Fruit fly (Drosophila melanogaster) whole organism, embryonic: ENCODE results near the gene CG14269.

Experiments
- BEAF-32 ChIP-seq: fragments of 200-800 bp; sonication (Bioruptor generic); optimal IDR thresholded peaks from 3 replicates; lab custom pipeline; 2017; ENCODE audit warnings: missing biosample characterization, missing genetic modification characterization, mild to moderate bottlenecking, moderate library complexity, missing genetic modification reagents
- Bdp1 ChIP-seq: fragments of 200-800 bp; sonication (Bioruptor generic); optimal IDR thresholded peaks from 3 replicates; lab custom pipeline; 2016; ENCODE audit warnings: missing biosample characterization, missing genetic modification characterization
- Blimp-1 ChIP-seq: fragments of 200-800 bp; sonication (Bioruptor generic); optimal IDR thresholded peaks from 3 replicates; lab custom pipeline; 2018; ENCODE audit warnings: missing biosample characterization, missing genetic modification characterization, mild to moderate bottlenecking, moderate library complexity, missing genetic modification reagents
- CG10654 ChIP-seq: fragments of 200-800 bp; sonication (Bioruptor generic); optimal IDR thresholded peaks from 2 replicates; lab custom pipeline; 2016; ENCODE audit warnings: missing biosample characterization, missing genetic modification characterization
- CG11398 ChIP-seq: fragments of 200-800 bp; sonication (Bioruptor generic); optimal IDR thresholded peaks from 2 replicates; lab custom pipeline; 2016; ENCODE audit warnings: missing biosample characterization, missing genetic modification characterization
- CG11696 ChIP-seq: fragments of 200-800 bp; sonication (Bioruptor generic); IDR thresholded peaks from 2 replicates; pipeline ENCODE4 v1.3.6; 2022; ENCODE audit warnings: missing biosample characterization, missing genetic modification characterization
- CG1233 ChIP-seq: fragments of 200-800 bp; sonication (Bioruptor generic); optimal IDR thresholded peaks from 4 replicates; lab custom pipeline; 2018; ENCODE audit warnings: missing biosample characterization, mild to moderate bottlenecking, missing genetic modification characterization
- CG13123 ChIP-seq: fragments of 200-800 bp; sonication (Bioruptor generic); optimal IDR thresholded peaks from 2 replicates; lab custom pipeline; 2016; ENCODE audit warnings: missing biosample characterization, missing genetic modification characterization
- CG16815 ChIP-seq: fragments of 200-800 bp; sonication (Bioruptor generic); optimal IDR thresholded peaks from 3 replicates; lab custom pipeline; 2017; ENCODE audit warnings: missing biosample characterization, mild to moderate bottlenecking, missing genetic modification characterization
- CG17186 ChIP-seq: fragments of 200-800 bp; sonication (Bioruptor generic); optimal IDR thresholded peaks from 3 replicates; lab custom pipeline; 2017; ENCODE audit warnings: missing biosample characterization, missing genetic modification reagents, missing genetic modification characterization
- CG17612 ChIP-seq: fragments of 200-800 bp; sonication (Bioruptor generic); IDR thresholded peaks from 2 replicates; pipeline ENCODE4 v1.3.6; 2022; ENCODE audit warnings: missing biosample characterization, missing genetic modification characterization
- CG2889 ChIP-seq: fragments of 200-800 bp; sonication (Bioruptor generic); IDR thresholded peaks from 3 replicates; pipeline ENCODE4 v1.3.6; 2022; ENCODE audit warnings: missing biosample characterization, missing genetic modification characterization
- CG31224 ChIP-seq: fragments of 200-800 bp; sonication (Bioruptor generic); IDR thresholded peaks from 2 replicates; pipeline ENCODE4 v1.3.6; 2022; ENCODE audit warnings: missing biosample characterization, missing genetic modification characterization
- CG32767 ChIP-seq: fragments of 200-800 bp; sonication (Bioruptor generic); IDR thresholded peaks from 2 replicates; pipeline ENCODE4 v1.3.6; 2022; ENCODE audit warnings: missing biosample characterization, missing genetic modification characterization
- CG3847 ChIP-seq: fragments of 200-800 bp; sonication (Bioruptor generic); IDR thresholded peaks from 2 replicates; pipeline ENCODE4 v1.3.6; 2022; ENCODE audit warnings: missing biosample characterization, missing genetic modification characterization
- CG42726 ChIP-seq: fragments of 200-800 bp; sonication (Bioruptor generic); IDR thresholded peaks from 2 replicates; pipeline ENCODE4 v1.3.6; 2022; ENCODE audit warnings: missing biosample characterization, missing genetic modification characterization; ENCODE audit not compliant: partially characterized antibody
- CG4360 ChIP-seq: fragments of 200-800 bp; sonication (Bioruptor generic); IDR thresholded peaks from 2 replicates; pipeline ENCODE4 v1.3.6; 2022; ENCODE audit warnings: missing biosample characterization, missing genetic modification characterization
- CG6254 ChIP-seq: fragments of 200-800 bp; sonication (Bioruptor generic); optimal IDR thresholded peaks from 3 replicates; lab custom pipeline; 2017; ENCODE audit warnings: mild to moderate bottlenecking, missing biosample characterization, missing genetic modification reagents, missing genetic modification characterization
- CG6654 ChIP-seq: fragments of 200-800 bp; sonication (Bioruptor generic); optimal IDR thresholded peaks from 2 replicates; lab custom pipeline; 2017; ENCODE audit warnings: missing biosample characterization, mild to moderate bottlenecking, missing genetic modification characterization
- CG7271 ChIP-seq: fragments of 200-800 bp; sonication (Bioruptor generic); optimal IDR thresholded peaks from 2 replicates; lab custom pipeline; 2018; ENCODE audit warnings: missing biosample characterization, mild to moderate bottlenecking, missing genetic modification characterization, moderate library complexity
- CG7786 ChIP-seq: fragments of 200-800 bp; sonication (Bioruptor generic); optimal IDR thresholded peaks from 2 replicates; lab custom pipeline; 2016; ENCODE audit warnings: missing biosample characterization, missing genetic modification characterization
- CG7839 ChIP-seq: fragments of 200-800 bp; sonication (Bioruptor generic); optimal IDR thresholded peaks from 3 replicates; lab custom pipeline; 2018; ENCODE audit warnings: missing biosample characterization, mild to moderate bottlenecking, missing genetic modification characterization, moderate library complexity
- CG8478 ChIP-seq: fragments of >200 bp; optimal IDR thresholded peaks from 2 replicates; lab custom pipeline; 2018
- CG9797 ChIP-seq: fragments of 200-800 bp; sonication (Bioruptor generic); optimal IDR thresholded peaks from 3 replicates; lab custom pipeline; 2018; ENCODE audit warnings: missing biosample characterization, mild to moderate bottlenecking, missing genetic modification characterization
- CG9932 ChIP-seq: fragments of 200-800 bp; sonication (Bioruptor generic); IDR thresholded peaks from 2 replicates; pipeline ENCODE4 v1.3.6; 2022; ENCODE audit warnings: missing biosample characterization, missing genetic modification characterization
- CTCF ChIP-seq: fragments of 200-800 bp; sonication (Bioruptor generic); optimal IDR thresholded peaks from 2 replicates; lab custom pipeline; 2017; ENCODE audit warnings: missing biosample characterization, mild to moderate bottlenecking, missing genetic modification characterization, moderate library complexity
- CkIIα-i1 ChIP-seq: fragments of 200-800 bp; sonication (Bioruptor generic); IDR thresholded peaks from 2 replicates; pipeline ENCODE4 v1.3.6; 2022; ENCODE audit warnings: missing biosample characterization, missing genetic modification characterization
- CoRest ChIP-seq: fragments of 200-800 bp; sonication (Bioruptor generic); optimal IDR thresholded peaks from 3 replicates; lab custom pipeline; 2018; ENCODE audit warnings: missing biosample characterization, mild to moderate bottlenecking, missing genetic modification characterization, moderate library complexity
- D19B ChIP-seq: fragments of 200-800 bp; sonication (Bioruptor generic); optimal IDR thresholded peaks from 2 replicates; lab custom pipeline; 2017; ENCODE audit warnings: missing biosample characterization, mild to moderate bottlenecking, missing genetic modification characterization
- Dip2 ChIP-seq: fragments of 200-800 bp; sonication (Bioruptor generic); IDR thresholded peaks from 2 replicates; pipeline ENCODE4 v1.3.6; 2022; ENCODE audit warnings: missing biosample characterization, missing genetic modification characterization
- Doc2 ChIP-seq: fragments of 200-800 bp; sonication (Bioruptor generic); IDR thresholded peaks from 2 replicates; pipeline ENCODE4 v1.3.6; 2022; ENCODE audit warnings: missing biosample characterization, missing genetic modification characterization
- Dref ChIP-seq: fragments of 200-800 bp; sonication (Bioruptor generic); IDR thresholded peaks from 2 replicates; pipeline ENCODE4 v1.3.6; 2022; ENCODE audit warnings: missing biosample characterization, missing genetic modification characterization
- E2f2 ChIP-seq: fragments of 200-800 bp; sonication (Bioruptor generic); IDR thresholded peaks from 2 replicates; pipeline ENCODE4 v1.3.6; 2022; ENCODE audit warnings: missing biosample characterization, missing genetic modification characterization
- Gug ChIP-seq: fragments of 200-800 bp; sonication (Bioruptor generic); IDR thresholded peaks from 4 replicates; pipeline ENCODE4 v1.3.6; 2022; ENCODE audit warnings: missing biosample characterization, missing genetic modification characterization
- Hey ChIP-seq: fragments of 200-800 bp; sonication (Bioruptor generic); optimal IDR thresholded peaks from 3 replicates; lab custom pipeline; 2018; ENCODE audit warnings: missing biosample characterization, mild to moderate bottlenecking, missing genetic modification characterization
- Hr39 ChIP-seq: fragments of >200 bp; optimal IDR thresholded peaks from 2 replicates; lab custom pipeline; 2017
- NFAT ChIP-seq: fragments of 200-800 bp; sonication (Bioruptor generic); IDR thresholded peaks from 2 replicates; pipeline ENCODE4 v1.3.6; 2022; ENCODE audit warnings: missing biosample characterization, missing genetic modification characterization
- Rfx ChIP-seq: fragments of 200-800 bp; sonication (Bioruptor generic); IDR thresholded peaks from 2 replicates; pipeline ENCODE4 v1.3.6; 2022; ENCODE audit warnings: missing biosample characterization, missing genetic modification characterization
- Vsx1 ChIP-seq: fragments of 200-800 bp; sonication (Bioruptor generic); optimal IDR thresholded peaks from 2 replicates; lab custom pipeline; 2017; ENCODE audit warnings: missing biosample characterization, mild to moderate bottlenecking, missing genetic modification characterization, missing genetic modification reagents
- bcd ChIP-seq: fragments of 200-800 bp; sonication (Bioruptor generic); optimal IDR thresholded peaks from 2 replicates; lab custom pipeline; 2017; ENCODE audit warnings: missing biosample characterization, mild to moderate bottlenecking, missing genetic modification characterization
- cato ChIP-seq: fragments of 200-800 bp; sonication (Bioruptor generic); optimal IDR thresholded peaks from 2 replicates; lab custom pipeline; 2016; ENCODE audit warnings: missing biosample characterization, missing genetic modification characterization, borderline replicate concordance
- chif ChIP-seq, 2 experiments: fragments of 200-800 bp; sonication (Bioruptor generic); optimal IDR thresholded peaks; 3 replicates each; lab custom pipeline; 2016; ENCODE audit warnings: missing biosample characterization in 2 of 2, missing genetic modification characterization in 2 of 2
- eve ChIP-seq, 2 experiments: fragments of >200 bp; optimal IDR thresholded peaks; 2 replicates each; lab custom pipeline; 2017; ENCODE audit warnings: missing biosample characterization in 2 of 2, missing genetic modification characterization in 2 of 2
- grn ChIP-seq: fragments of 200-800 bp; sonication (Bioruptor generic); optimal IDR thresholded peaks from 3 replicates; lab custom pipeline; 2017; ENCODE audit warnings: missing biosample characterization, missing genetic modification characterization
- gro ChIP-seq: fragments of 200-800 bp; sonication (Bioruptor generic); optimal IDR thresholded peaks from 2 replicates; lab custom pipeline; 2016; ENCODE audit warnings: missing biosample characterization, missing genetic modification characterization
- oc ChIP-seq: fragments of 200-800 bp; sonication (Bioruptor generic); optimal IDR thresholded peaks from 2 replicates; lab custom pipeline; 2018; ENCODE audit warnings: missing biosample characterization, mild to moderate bottlenecking, missing genetic modification characterization, moderate library complexity
- ranshi ChIP-seq: fragments of 200-800 bp; sonication (Bioruptor generic); IDR thresholded peaks from 2 replicates; pipeline ENCODE4 v1.3.6; 2022; ENCODE audit warnings: missing biosample characterization, missing genetic modification characterization
- shn ChIP-seq: fragments of 200-800 bp; sonication (Bioruptor generic); optimal IDR thresholded peaks from 3 replicates; lab custom pipeline; 2016; ENCODE audit warnings: missing biosample characterization, missing genetic modification characterization
- sna ChIP-seq: fragments of 200-800 bp; sonication (Bioruptor generic); IDR thresholded peaks from 2 replicates; pipeline ENCODE4 v1.3.6; 2022; ENCODE audit warnings: missing biosample characterization, missing genetic modification characterization; ENCODE audit not compliant: partially characterized antibody
- tup ChIP-seq: fragments of 200-800 bp; sonication (Bioruptor generic); optimal IDR thresholded peaks from 2 replicates; lab custom pipeline; 2016; ENCODE audit warnings: missing biosample characterization, mild to moderate bottlenecking, missing genetic modification characterization, moderate library complexity
- wdn ChIP-seq: fragments of 200-800 bp; sonication (Bioruptor generic); IDR thresholded peaks from 2 replicates; pipeline ENCODE4 v1.3.6; 2022; ENCODE audit warnings: missing biosample characterization, missing genetic modification characterization
- wek ChIP-seq: fragments of 200-800 bp; sonication (Bioruptor generic); optimal IDR thresholded peaks from 3 replicates; lab custom pipeline; 2018; ENCODE audit warnings: missing biosample characterization, mild to moderate bottlenecking, missing genetic modification characterization, moderate library complexity
- zf30C ChIP-seq: fragments of 200-800 bp; sonication (Bioruptor generic); optimal IDR thresholded peaks from 3 replicates; lab custom pipeline; 2018; ENCODE audit warnings: missing biosample characterization, mild to moderate bottlenecking, missing genetic modification characterization

The CG14269 gene

DNA sequence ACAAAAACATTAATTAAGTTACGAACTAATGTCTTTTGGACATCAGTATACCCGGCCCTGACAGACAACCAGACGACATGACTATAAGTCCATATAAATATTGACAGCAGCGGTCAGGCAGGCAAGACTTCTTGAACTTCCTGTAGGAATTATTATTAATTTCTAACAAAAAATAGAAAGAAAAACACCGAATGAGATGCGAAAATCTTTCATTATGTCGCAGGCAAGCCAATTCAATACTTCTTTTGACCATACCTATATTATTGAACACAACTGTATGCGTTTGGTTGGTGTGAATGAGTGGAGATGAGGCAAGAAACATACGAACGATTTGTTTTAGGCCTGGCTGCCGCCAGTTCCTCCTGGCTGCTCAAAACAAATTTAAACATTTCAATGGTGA, 10.6 kb downstream of the CG14269 start (continued):
- TF ChIP-seq sna, result no peak
- TF ChIP-seq Dip2, result no peak
- no peak; the same call in 1 of the 2 replicates for TF ChIP-seq CG17612 (GFP tag; lab: Robert Waterston, UW)
- no peak for TF ChIP-seq CG7271 (tag; lab: Kevin White, UChicago)
- no peak for TF ChIP-seq Hey (tag; lab: Kevin White, UChicago)
- no peak for TF ChIP-seq zf30C
- TF ChIP-seq eve (GFP tag; optimal IDR thresholded peaks at IDR 0.05; lab: Kevin White, UChicago), result peak in 1 of 2 experiments; percentile 76
- TF ChIP-seq Gug, result peak; percentile 75
- TF ChIP-seq bcd (GFP tag; lab: Kevin White, UChicago), result peak; percentile 78
- TF ChIP-seq Bdp1, result peak; percentile 59
- no peak for TF ChIP-seq CG17186 (GFP tag; lab: Kevin White, UChicago)
- TF ChIP-seq CG11696, result peak; percentile 93
- TF ChIP-seq CG6654 (GFP tag; lab: Kevin White, UChicago), result peak; percentile 48
- peak; percentile 83 for TF ChIP-seq ranshi (GFP tag; lab: Robert Waterston, UW)
- TF ChIP-seq oc (tag; lab: Kevin White, UChicago), result peak; percentile 83
- no peak for TF ChIP-seq grn (GFP tag; lab: Kevin White, UChicago)
- peak; percentile 80 to 85 for TF ChIP-seq chif (GFP tag; optimal IDR thresholded peaks at IDR 0.05; lab: Kevin White, UChicago)
- peak; percentile 41 for TF ChIP-seq CG13123 (GFP tag; lab: Kevin White, UChicago)
- peak; percentile 49 for TF ChIP-seq shn
- TF ChIP-seq CG7786 (GFP tag; lab: Kevin White, UChicago), result peak; percentile 73
- no peak for TF ChIP-seq Dref (GFP tag; lab: Robert Waterston, UW)
- TF ChIP-seq CG8478 (lab: Kevin White, UChicago), result no peak
- peak; percentile 68 for TF ChIP-seq CG16815 (GFP tag; lab: Kevin White, UChicago)
- TF ChIP-seq wek (GFP tag; lab: Kevin White, UChicago), result peak; percentile 47
- TF ChIP-seq Vsx1 (GFP tag; lab: Kevin White, UChicago), result peak; percentile 66
- TF ChIP-seq Doc2, result peak; percentile 20; the same call in 1 of the 2 replicates
- peak; percentile 81 for TF ChIP-seq CG2889 (GFP tag; lab: Robert Waterston, UW)
- TF ChIP-seq CG9797 (GFP tag; lab: Kevin White, UChicago), result no peak
- peak; percentile 67 for TF ChIP-seq CG9932 (GFP tag; lab: Robert Waterston, UW)
- TF ChIP-seq Hr39 (lab: Kevin White, UChicago), result no peak
- TF ChIP-seq CG31224 (GFP tag; lab: Robert Waterston, UW), result peak; percentile 72
- TF ChIP-seq E2f2 (GFP tag; lab: Robert Waterston, UW), result peak; percentile 62
- peak; percentile 69; the same call in 1 of the 2 replicates for TF ChIP-seq CG3847 (GFP tag; lab: Robert Waterston, UW)
- TF ChIP-seq CTCF (GFP tag; lab: Kevin White, UChicago), result peak; percentile 44
- peak; percentile 53; the same call in 1 of the 2 replicates for TF ChIP-seq CG4360 (GFP tag; lab: Robert Waterston, UW)
- TF ChIP-seq tup (GFP tag; lab: Kevin White, UChicago), result peak; percentile 64
- TF ChIP-seq CkIIα-i1 (GFP tag; lab: Robert Waterston, UW), result no peak
- peak; percentile 75 for TF ChIP-seq NFAT
- no peak for TF ChIP-seq CG42726
- peak; percentile 74 for TF ChIP-seq Blimp-1
- TF ChIP-seq CG11398, result no peak
- peak; percentile 63 for TF ChIP-seq CG1233 (GFP tag; lab: Kevin White, UChicago)
- peak; percentile 89 for TF ChIP-seq CG7839 (tag; lab: Kevin White, UChicago)
- TF ChIP-seq CG6254, result peak; percentile 47
- TF ChIP-seq CG10654 (GFP tag; lab: Kevin White, UChicago), result peak; percentile 62
- peak; percentile 80; the same call in 1 of the 2 replicates for TF ChIP-seq CG32767 (GFP tag; lab: Robert Waterston, UW)
- TF ChIP-seq D19B (GFP tag; lab: Kevin White, UChicago), result peak; percentile 44
- peak; percentile 63 for TF ChIP-seq cato
- TF ChIP-seq Rfx (GFP tag; lab: Robert Waterston, UW), result peak; percentile 85
- TF ChIP-seq BEAF-32, result no peak
- peak; percentile 71 for TF ChIP-seq wdn (GFP tag; lab: Robert Waterston, UW)
- TF ChIP-seq gro (GFP tag; lab: Kevin White, UChicago), result peak; percentile 72
- TF ChIP-seq CoRest, result peak; percentile 82
